Worm (Caenorhabditis elegans) whole organism, late embryonic: ENCODE measurements around the gene C02E7.8.
"Not testable (repeated sequence)": the region's sequence is repeated elsewhere in the genome, so short reads cannot be mapped to it uniquely, and the experiment has no call there.

Experiments used
- C38D4.7 ChIP-seq: fragments of 200-800 bp; sonication (Bioruptor generic); optimal IDR thresholded peaks from 2 replicates; lab custom pipeline; 2018; ENCODE audit warnings: mild to moderate bottlenecking, missing genetic modification characterization, moderate library complexity, missing compliant biosample characterization
- F13H6.1 ChIP-seq: sonication (generic microtip); optimal IDR thresholded peaks from 2 replicates; lab custom pipeline; 2016; ENCODE audit warnings: missing genetic modification characterization, missing compliant biosample characterization
- K09A11.1 ChIP-seq: sonication (generic microtip); optimal IDR thresholded peaks from 2 replicates; lab custom pipeline; 2017; ENCODE audit warnings: antibody characterized with exemption, mild to moderate bottlenecking, missing genetic modification characterization, missing compliant biosample characterization; ENCODE audit not compliant: insufficient read depth
- T23F11.4 ChIP-seq: fragments of 200-800 bp; sonication (Bioruptor generic); optimal IDR thresholded peaks from 2 replicates; lab custom pipeline; 2018; ENCODE audit warnings: mild to moderate bottlenecking, missing genetic modification characterization, missing compliant biosample characterization
- Y22D7AL.16 ChIP-seq: sonication (generic microtip); optimal IDR thresholded peaks from 2 replicates; lab custom pipeline; 2016; ENCODE audit warnings: missing genetic modification characterization, missing compliant biosample characterization
- ahr-1 ChIP-seq: sonication (generic microtip); optimal IDR thresholded peaks from 2 replicates; lab custom pipeline; 2016; ENCODE audit warnings: missing genetic modification characterization, missing compliant biosample characterization
- ceh-14 ChIP-seq: sonication (generic microtip); optimal IDR thresholded peaks from 2 replicates; lab custom pipeline; 2016; ENCODE audit warnings: missing genotype, missing genetic modification characterization, missing compliant biosample characterization
- ceh-19 ChIP-seq: fragments of 200-800 bp; sonication (Bioruptor generic); optimal IDR thresholded peaks from 2 replicates; lab custom pipeline; 2018; ENCODE audit warnings: mild to moderate bottlenecking, missing genetic modification characterization, missing compliant biosample characterization
- ceh-2 ChIP-seq: sonication (generic microtip); optimal IDR thresholded peaks from 2 replicates; lab custom pipeline; 2016; ENCODE audit warnings: missing genotype, missing genetic modification characterization, missing compliant biosample characterization
- ceh-24 ChIP-seq: sonication (generic microtip); optimal IDR thresholded peaks from 2 replicates; lab custom pipeline; 2016; ENCODE audit warnings: mild to moderate bottlenecking, missing genetic modification characterization, missing compliant biosample characterization
- ceh-31 ChIP-seq: sonication (generic microtip); optimal IDR thresholded peaks from 2 replicates; lab custom pipeline; 2016; ENCODE audit warnings: missing genetic modification characterization, missing compliant biosample characterization
- ceh-34 ChIP-seq: sonication (generic microtip); optimal IDR thresholded peaks from 2 replicates; lab custom pipeline; 2016; ENCODE audit warnings: mild to moderate bottlenecking, missing genetic modification characterization, missing compliant biosample characterization
- ceh-45 ChIP-seq: fragments of 200-800 bp; sonication (Bioruptor generic); IDR thresholded peaks from 2 replicates; pipeline ENCODE4 v1.3.6; 2022; ENCODE audit warnings: missing genetic modification reagents, missing genetic modification characterization, missing compliant biosample characterization
- ceh-9 ChIP-seq: sonication (generic microtip); optimal IDR thresholded peaks from 2 replicates; lab custom pipeline; 2016; ENCODE audit warnings: mild to moderate bottlenecking, missing genetic modification characterization, inconsistent platforms, missing compliant biosample characterization
- elt-2 ChIP-seq: sonication (generic microtip); optimal IDR thresholded peaks from 2 replicates; lab custom pipeline; 2016; ENCODE audit warnings: missing genetic modification reagents, missing genetic modification characterization, missing compliant biosample characterization
- ets-4 ChIP-seq: sonication (generic microtip); optimal IDR thresholded peaks from 2 replicates; lab custom pipeline; 2016; ENCODE audit warnings: missing genetic modification characterization, missing compliant biosample characterization
- fkh-6 ChIP-seq: sonication (generic microtip); optimal IDR thresholded peaks from 2 replicates; lab custom pipeline; 2016; ENCODE audit warnings: missing genetic modification characterization, missing compliant biosample characterization
- gmeb-2 ChIP-seq: sonication (generic microtip); optimal IDR thresholded peaks from 2 replicates; lab custom pipeline; 2016; ENCODE audit warnings: missing genetic modification characterization, inconsistent platforms, missing compliant biosample characterization
- hlh-6 ChIP-seq: sonication (generic microtip); optimal IDR thresholded peaks from 2 replicates; lab custom pipeline; 2016; ENCODE audit warnings: missing genotype, missing genetic modification characterization, missing compliant biosample characterization
- hlh-8 ChIP-seq: sonication (generic microtip); optimal IDR thresholded peaks from 2 replicates; lab custom pipeline; 2016; ENCODE audit warnings: missing genotype, missing genetic modification characterization, missing compliant biosample characterization
- lin-11 ChIP-seq: fragments of 200-800 bp; sonication (Bioruptor generic); optimal IDR thresholded peaks from 2 replicates; lab custom pipeline; 2018; ENCODE audit warnings: mild to moderate bottlenecking, missing genetic modification characterization, missing compliant biosample characterization
- madf-2 ChIP-seq: sonication (generic microtip); optimal IDR thresholded peaks from 2 replicates; lab custom pipeline; 2017; ENCODE audit warnings: missing genetic modification characterization, missing compliant biosample characterization
- nfya-1 ChIP-seq: sonication (generic microtip); optimal IDR thresholded peaks from 2 replicates; lab custom pipeline; 2017; ENCODE audit warnings: missing genetic modification characterization, mild to moderate bottlenecking, missing compliant biosample characterization, antibody characterized with exemption, moderate library complexity
- nhr-232 ChIP-seq: sonication (generic microtip); optimal IDR thresholded peaks from 2 replicates; lab custom pipeline; 2016; ENCODE audit warnings: missing genetic modification characterization, missing compliant biosample characterization
- npax-4 ChIP-seq: sonication (generic microtip); optimal IDR thresholded peaks from 2 replicates; lab custom pipeline; 2016; ENCODE audit warnings: missing genetic modification characterization, missing compliant biosample characterization
- pax-1 ChIP-seq: fragments of 150-350 bp; optimal IDR thresholded peaks from 2 replicates; lab custom pipeline; 2014; ENCODE audit warnings: missing biosample characterization, missing genetic modification characterization
- pha-4 ChIP-seq: fragments of 150-350 bp; optimal IDR thresholded peaks from 2 replicates; lab custom pipeline; 2018; ENCODE audit warnings: missing biosample characterization, missing genetic modification reagents, missing genetic modification characterization
- rnt-1 ChIP-seq: sonication (generic microtip); optimal IDR thresholded peaks from 2 replicates; lab custom pipeline; 2016; ENCODE audit warnings: missing genetic modification characterization, missing compliant biosample characterization
- sdc-2 ChIP-seq: sonication (generic microtip); optimal IDR thresholded peaks from 2 replicates; lab custom pipeline; 2016; ENCODE audit warnings: missing genotype, missing genetic modification characterization, missing compliant biosample characterization
- sox-2 ChIP-seq: fragments of 200-800 bp; sonication (Bioruptor generic); IDR thresholded peaks from 2 replicates; pipeline ENCODE4 v1.3.6; 2022; ENCODE audit warnings: missing genetic modification reagents, missing genetic modification characterization, missing compliant biosample characterization
- syd-9 ChIP-seq: sonication (generic microtip); optimal IDR thresholded peaks from 2 replicates; lab custom pipeline; 2016; ENCODE audit warnings: mild to moderate bottlenecking, missing genetic modification characterization, moderate library complexity, missing compliant biosample characterization
- ttx-3 ChIP-seq: sonication (generic microtip); optimal IDR thresholded peaks from 2 replicates; lab custom pipeline; 2016; ENCODE audit warnings: missing genetic modification reagents, missing genetic modification characterization, missing compliant biosample characterization
- unc-3 ChIP-seq, 2 experiments: fragments of 200-800 bp in 1 of 2; sonication (Bioruptor generic) in 1 of 2; sonication (generic microtip) in 1 of 2; conservative IDR thresholded peaks in 1 of 2; optimal IDR thresholded peaks in 1 of 2; 2 replicates each; pipeline versions ENCODE4 v1.3.6 to Lab custom; 2016 to 2022; ENCODE audit warnings: missing compliant biosample characterization in 2 of 2, missing genetic modification characterization in 2 of 2, missing genetic modification reagents in 1 of 2
- unc-42 ChIP-seq: sonication (generic microtip); optimal IDR thresholded peaks from 2 replicates; lab custom pipeline; 2016; ENCODE audit warnings: missing genotype, missing genetic modification characterization, missing compliant biosample characterization
- zip-5 ChIP-seq: sonication (generic microtip); optimal IDR thresholded peaks from 2 replicates; lab custom pipeline; 2016; ENCODE audit warnings: missing genetic modification characterization, missing compliant biosample characterization

The C02E7.8 gene

ce11 chrV:4900020-4900419, 20.6 kb downstream of the C02E7.8 start, which contains the start of gene ugt-10:
Gene ugt-10, minus strand, starts transcription at chrV:4900120.
- TF ChIP-seq zip-5 (tag; lab: Kevin White, UChicago); T23F11.4 (GFP tag; lab: Kevin White, UChicago); gmeb-2: not testable (repeated sequence)

ce11 chrV:4895744-4896143, 24.8 kb downstream of the C02E7.8 start, which contains the start of gene ugt-9:
Gene ugt-9, plus strand, starts transcription at chrV:4896048.
- no peak for TF ChIP-seq Y22D7AL.16
- no peak for TF ChIP-seq ceh-14 (tag; lab: Kevin White, UChicago)
- no peak for TF ChIP-seq ttx-3
- peak; percentile 62 for TF ChIP-seq elt-2 (tag; lab: Kevin White, UChicago)

ce11 chrV:4894971-4895370, 25.6 kb downstream of the C02E7.8 start, which contains the start of gene ugt-11:
Gene ugt-11, minus strand, starts transcription at chrV:4895071.
- TF ChIP-seq F13H6.1: no peak
- no peak for TF ChIP-seq elt-2 (tag; lab: Kevin White, UChicago)
- TF ChIP-seq madf-2 (tag; lab: Kevin White, UChicago): no peak
- no peak for TF ChIP-seq lin-11 (tag; lab: Kevin White, UChicago)
- TF ChIP-seq ahr-1: no peak
- TF ChIP-seq K09A11.1 (tag; lab: Kevin White, UChicago): no peak
- TF ChIP-seq fkh-6 (tag; lab: Kevin White, UChicago): no peak
- TF ChIP-seq hlh-8 (tag; lab: Kevin White, UChicago): no peak
- no peak for TF ChIP-seq unc-42
- no peak for TF ChIP-seq nhr-232 (tag; lab: Kevin White, UChicago)
- TF ChIP-seq hlh-6 (tag; lab: Kevin White, UChicago): no peak
- no peak for TF ChIP-seq ceh-2
- no peak for TF ChIP-seq ceh-24 (tag; lab: Kevin White, UChicago)
- TF ChIP-seq ceh-9 (tag; lab: Kevin White, UChicago): no peak

ce11 chrV:4891305-4891704, 29.3 kb downstream of the C02E7.8 start:
- no peak for TF ChIP-seq npax-4 (tag; lab: Kevin White, UChicago)
- no peak for TF ChIP-seq ceh-45 (GFP tag; lab: Robert Waterston, UW)
- no peak for TF ChIP-seq ceh-31 (tag; lab: Kevin White, UChicago)
- no peak for TF ChIP-seq K09A11.1 (tag; lab: Kevin White, UChicago)
- no peak for TF ChIP-seq pax-1 (tag; lab: Kevin White, UChicago)
- TF ChIP-seq hlh-6 (tag; lab: Kevin White, UChicago): no peak
- TF ChIP-seq syd-9: no peak
- TF ChIP-seq sox-2 (GFP tag; lab: Robert Waterston, UW): no peak
- TF ChIP-seq sdc-2 (tag; lab: Kevin White, UChicago): no peak
- TF ChIP-seq lin-11 (tag; lab: Kevin White, UChicago): no peak
- no peak for TF ChIP-seq pha-4
- TF ChIP-seq hlh-8 (tag; lab: Kevin White, UChicago): no peak
- no peak for TF ChIP-seq ets-4 (tag; lab: Kevin White, UChicago)
- TF ChIP-seq ceh-34 (tag; lab: Kevin White, UChicago): no peak
- no peak for TF ChIP-seq ceh-19 (GFP tag; lab: Kevin White, UChicago)
- no peak for TF ChIP-seq C38D4.7 (GFP tag; lab: Kevin White, UChicago)
- no peak for TF ChIP-seq nfya-1 (tag; lab: Kevin White, UChicago)
- TF ChIP-seq unc-3 (GFP tag; conservative IDR thresholded peaks at IDR 0.05; lab: Robert Waterston, UW): no peak
- TF ChIP-seq unc-3 (tag; optimal IDR thresholded peaks at IDR 0.05; lab: Kevin White, UChicago): no peak
- TF ChIP-seq rnt-1 (tag; lab: Kevin White, UChicago): no peak
